Worm (Caenorhabditis elegans): Measurements from ENCODE around the gene R07B7.12.
A peak's percentile ranks its signal among the peaks of the same experiment; 100 is the strongest.

Gene R07B7.12

ce11 chrV:12098123-12098522 is 9.2 kb downstream of the R07B7.12 start, which contains the start of gene nhr-209:
Gene nhr-209 (plus strand): TSS chrV:12098149.
- TF ChIP-seq nhr-25 (tag; optimal IDR thresholded peaks at IDR 0.05) (no peak), eor-1 (tag; optimal IDR thresholded peaks at IDR 0.05) (no peak), pqm-1 (tag; optimal IDR thresholded peaks at IDR 0.05) (no peak), egl-27 (tag; optimal IDR thresholded peaks at IDR 0.05) (no peak), ama-1 (optimal IDR thresholded peaks at IDR 0.05) (no peak), elt-1 (tag; optimal IDR thresholded peaks at IDR 0.05) (no peak), ztf-11 (tag; optimal IDR thresholded peaks at IDR 0.05) (no peak), nhr-76 (tag; optimal IDR thresholded peaks at IDR 0.05) (no peak), elt-3 (tag; optimal IDR thresholded peaks at IDR 0.05) (no peak), unc-39 (tag; optimal IDR thresholded peaks at IDR 0.05) (no peak), nhr-67 (tag; optimal IDR thresholded peaks at IDR 0.05) (no peak)

ce11 chrV:12100794-12101343 is 12.0 kb downstream of the R07B7.12 start, which contains the start of gene nhr-154:
Gene nhr-154 (plus strand): TSS chrV:12101293.
- no peak for TF ChIP-seq egl-27 (tag; optimal IDR thresholded peaks at IDR 0.05)
- no peak for TF ChIP-seq nhr-67 (tag; optimal IDR thresholded peaks at IDR 0.05)
- peak; percentile 25 for TF ChIP-seq hmg-11 (tag; optimal IDR thresholded peaks at IDR 0.05)
- TF ChIP-seq pha-4 (tag; optimal IDR thresholded peaks at IDR 0.05) = peak; percentile 75
- peak; percentile 25 for TF ChIP-seq pqm-1 (tag; optimal IDR thresholded peaks at IDR 0.05)
- TF ChIP-seq elt-3 (tag; optimal IDR thresholded peaks at IDR 0.05) = no peak
- TF ChIP-seq mml-1 (tag; optimal IDR thresholded peaks at IDR 0.05) = no peak
- TF ChIP-seq ceh-28 (tag; optimal IDR thresholded peaks at IDR 0.05) = peak; percentile 42
- TF ChIP-seq snpc-4 (tag; optimal IDR thresholded peaks at IDR 0.05) = peak; percentile 32
- TF ChIP-seq ztf-11 (tag; optimal IDR thresholded peaks at IDR 0.05) = no peak
- TF ChIP-seq elt-2 (tag; optimal IDR thresholded peaks at IDR 0.05) = peak; percentile 23

- TF ChIP-seq pqm-1 (tag; optimal IDR thresholded peaks at IDR 0.05) (peak; percentile 34), ztf-11 (tag; optimal IDR thresholded peaks at IDR 0.05) (no peak), elt-2 (tag; optimal IDR thresholded peaks at IDR 0.05) (peak; percentile 17), nhr-76 (tag; optimal IDR thresholded peaks at IDR 0.05) (no peak), zag-1 (tag; optimal IDR thresholded peaks at IDR 0.05) (no peak), mdl-1 (tag; optimal IDR thresholded peaks at IDR 0.05) (no peak), R02D3.7 (tag; optimal IDR thresholded peaks at IDR 0.05) (no peak), daf-12 (tag; optimal IDR thresholded peaks at IDR 0.05) (no peak)
These were observed 15.0 kb downstream of the R07B7.12 start, which contains the start of gene nhr-153 for ce11 chrV:12103920-12104319. Gene nhr-153 (plus strand): TSS chrV:12104220.

- TF ChIP-seq pha-4 (tag; optimal IDR thresholded peaks at IDR 0.05) (no peak), lin-39 (tag; optimal IDR thresholded peaks at IDR 0.05) (no peak), nhr-237 (tag; optimal IDR thresholded peaks at IDR 0.05) (no peak), skn-1 (tag; optimal IDR thresholded peaks at IDR 0.05) (no peak), fos-1 (tag; optimal IDR thresholded peaks at IDR 0.05) (no peak), ceh-16 (tag; optimal IDR thresholded peaks at IDR 0.05) (no peak), nhr-11 (tag; optimal IDR thresholded peaks at IDR 0.05) (no peak), sea-2 (GFP tag; optimal IDR thresholded peaks at IDR 0.05) (no peak), ZK546.5 (tag; optimal IDR thresholded peaks at IDR 0.05) (no peak), tbx-2 (tag; optimal IDR thresholded peaks at IDR 0.05) (no peak), egl-27 (tag; optimal IDR thresholded peaks at IDR 0.05) (no peak), mml-1 (tag; optimal IDR thresholded peaks at IDR 0.05) (no peak), nhr-43 (tag; optimal IDR thresholded peaks at IDR 0.05; ENCODE audit: poor library complexity, severe bottlenecking) (no peak), ceh-28 (tag; optimal IDR thresholded peaks at IDR 0.05) (no peak), nfya-1 (tag; optimal IDR thresholded peaks at IDR 0.05; ENCODE audit: insufficient read depth) (no peak), mdl-1 (tag; optimal IDR thresholded peaks at IDR 0.05) (no peak), fkh-2 (tag; optimal IDR thresholded peaks at IDR 0.05) (no peak)
These were observed 18.0 kb downstream of the R07B7.12 start, which contains the start of gene nhr-136 for ce11 chrV:12106841-12107240. Gene nhr-136 (plus strand): TSS chrV:12107141.

- no peak for TF ChIP-seq nhr-12 (tag; optimal IDR thresholded peaks at IDR 0.05)
- TF ChIP-seq nhr-25 (tag; optimal IDR thresholded peaks at IDR 0.05) = peak; percentile 2
- TF ChIP-seq nhr-23 (tag; optimal IDR thresholded peaks at IDR 0.05) = peak; percentile 49
- no peak for TF ChIP-seq mml-1 (tag; optimal IDR thresholded peaks at IDR 0.05)
- TF ChIP-seq pha-4 (tag; optimal IDR thresholded peaks at IDR 0.05) = peak; percentile 53
These were observed 22.6 kb downstream of the R07B7.12 start, which contains the start of gene lhpp-1 for ce11 chrV:12111452-12111851. Gene lhpp-1 (minus strand): TSS chrV:12111805.

Data from whole organism, L3 larva.